Worm (Caenorhabditis elegans) whole organism, L4/young adult: ENCODE results near the gene C56G3.2.

ENCODE experiments used
- W03F9.2 ChIP-seq: fragments of 150-350 bp; optimal IDR thresholded peaks from 2 replicates; lab custom pipeline; 2014; ENCODE audit warnings: missing biosample characterization, missing genetic modification characterization
- dao-5 ChIP-seq: sonication (generic microtip); optimal IDR thresholded peaks from 2 replicates; lab custom pipeline; 2016; ENCODE audit warnings: missing genotype, missing genetic modification characterization, moderate library complexity, missing compliant biosample characterization
- him-1 ChIP-seq: sonication (generic microtip); optimal IDR thresholded peaks from 2 replicates; lab custom pipeline; 2016; ENCODE audit warnings: missing genotype, missing genetic modification reagents, missing genetic modification characterization, missing compliant biosample characterization

C56G3.2 gene

ce11 chrX:7340915-7341559 lies 24.3 kb upstream of the C56G3.2 start, which contains the start of gene C07D8.6:
C07D8.6 (plus strand) TSS chrX:7341509.
- TF ChIP-seq dao-5 (tag; lab: Kevin White, UChicago) (no peak), W03F9.2 (tag; lab: Kevin White, UChicago) (peak; percentile 66)

- no peak for TF ChIP-seq W03F9.2 (tag; lab: Kevin White, UChicago)
- TF ChIP-seq dao-5 (tag; lab: Kevin White, UChicago): no peak
- no peak for TF ChIP-seq him-1
These were observed 22.1 kb upstream of the C56G3.2 start for ce11 chrX:7343218-7343617.

DNA sequence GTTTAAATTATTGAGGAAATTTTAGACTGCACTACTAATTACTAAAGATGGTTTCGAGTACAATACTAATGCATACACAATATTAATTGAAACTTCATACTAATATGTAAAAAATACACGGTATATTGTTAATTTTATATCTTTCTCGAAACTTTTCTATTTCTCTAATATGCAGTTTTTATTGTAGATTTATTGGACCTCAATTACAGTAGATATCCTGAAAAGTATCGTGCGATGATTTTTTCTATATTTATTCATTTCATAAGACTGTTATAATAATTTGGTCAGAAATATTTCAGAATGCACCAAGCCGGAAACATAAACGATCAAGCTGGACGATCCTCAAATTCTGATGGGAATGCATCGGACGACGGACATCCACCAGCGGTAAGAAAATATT lies 21.6 kb upstream of the C56G3.2 start, which contains the start of gene C07D8.5:
Gene C07D8.5 (plus strand): TSS at position 301 of the 400 bp plus-strand sequence.
- TF ChIP-seq him-1 (no peak), dao-5 (tag; lab: Kevin White, UChicago) (no peak), W03F9.2 (tag; lab: Kevin White, UChicago) (no peak)

- TF ChIP-seq dao-5 (tag; lab: Kevin White, UChicago) (no peak), him-1 (no peak), W03F9.2 (tag; lab: Kevin White, UChicago) (no peak)
These were observed 4.4 kb downstream of the C56G3.2 start for ce11 chrX:7369770-7370169.

- TF ChIP-seq W03F9.2 (tag; lab: Kevin White, UChicago): no peak
- TF ChIP-seq dao-5 (tag; lab: Kevin White, UChicago): no peak
- no peak for TF ChIP-seq him-1
These were observed 6.6 kb downstream of the C56G3.2 start for ce11 chrX:7371945-7372344.

DNA sequence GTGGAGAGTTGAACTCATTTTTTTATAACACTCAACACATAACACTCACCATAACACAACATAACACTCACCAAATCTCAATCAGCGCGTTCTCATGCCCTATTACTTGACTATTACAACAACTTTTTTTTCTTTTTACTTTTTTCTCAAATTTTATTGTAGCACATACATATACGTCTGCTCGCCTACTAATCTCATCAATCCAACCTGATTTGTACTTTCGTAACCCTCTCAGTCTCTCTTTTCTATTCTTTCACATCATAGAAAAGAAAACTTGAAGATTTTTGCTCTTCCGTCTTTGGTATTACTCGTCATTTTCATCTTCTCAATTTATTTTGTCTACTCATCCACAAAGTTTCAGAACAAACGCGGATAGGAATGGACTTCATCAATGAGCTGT lies 11.6 kb downstream of the C56G3.2 start, which contains the start of gene npr-8:
Gene npr-8 (plus strand): TSS at position 362 of the 400 bp plus-strand sequence.
- TF ChIP-seq dao-5 (tag; lab: Kevin White, UChicago): no peak
- no peak for TF ChIP-seq W03F9.2 (tag; lab: Kevin White, UChicago)
- TF ChIP-seq him-1: no peak

ce11 chrX:7378608-7379007 lies 13.2 kb downstream of the C56G3.2 start:
- TF ChIP-seq W03F9.2 (tag; lab: Kevin White, UChicago) (no peak), him-1 (no peak), dao-5 (tag; lab: Kevin White, UChicago) (no peak)

- no peak for TF ChIP-seq dao-5 (tag; lab: Kevin White, UChicago)
- TF ChIP-seq him-1: no peak
- no peak for TF ChIP-seq W03F9.2 (tag; lab: Kevin White, UChicago)
These were observed 24.9 kb downstream of the C56G3.2 start, which contains the start of gene C10A4.6 for ce11 chrX:7390270-7390669. C10A4.6 (plus strand) TSS chrX:7390570.

DNA sequence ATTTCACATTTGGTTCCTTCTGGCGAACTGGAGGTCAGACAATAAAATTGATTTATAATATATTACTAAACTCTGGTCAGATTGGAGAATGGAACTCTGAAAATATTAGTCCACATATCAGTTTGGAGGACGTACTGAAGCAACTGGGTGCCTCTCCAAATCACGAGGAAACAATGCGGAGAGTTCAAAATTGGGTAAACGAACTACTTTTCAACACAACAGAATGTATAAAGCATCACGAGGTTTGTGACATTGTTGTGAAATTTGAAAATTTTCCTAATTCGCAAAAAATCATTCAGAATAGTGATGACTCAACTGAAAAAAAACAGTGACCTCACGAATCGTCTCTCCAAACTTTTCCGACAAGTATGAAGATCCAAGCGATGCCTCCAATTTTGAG lies 27.8 kb downstream of the C56G3.2 start, which contains the start of gene gad-2:
Gene gad-2 (plus strand): TSS at position 301 of the 400 bp plus-strand sequence.
- TF ChIP-seq dao-5 (tag; lab: Kevin White, UChicago) (no peak), W03F9.2 (tag; lab: Kevin White, UChicago) (no peak), him-1 (no peak)

- TF ChIP-seq dao-5 (tag; lab: Kevin White, UChicago): no peak
- no peak for TF ChIP-seq him-1
- no peak for TF ChIP-seq W03F9.2 (tag; lab: Kevin White, UChicago)
These were observed 32.6 kb downstream of the C56G3.2 start, which contains the start of gene C10A4.13 for ce11 chrX:7397935-7398334. C10A4.13 (minus strand) TSS chrX:7398035.

ce11 chrX:7398584-7398983 lies 33.2 kb downstream of the C56G3.2 start, which contains the start of gene C10A4.10:
C10A4.10 (plus strand) TSS chrX:7398884.
- no peak for TF ChIP-seq W03F9.2 (tag; lab: Kevin White, UChicago)
- TF ChIP-seq dao-5 (tag; lab: Kevin White, UChicago): no peak
- no peak for TF ChIP-seq him-1

ce11 chrX:7400788-7401187 lies 35.4 kb downstream of the C56G3.2 start, which contains the start of gene C10A4.4:
C10A4.4 (plus strand) TSS chrX:7401088.
- no peak for TF ChIP-seq him-1
- TF ChIP-seq dao-5 (tag; lab: Kevin White, UChicago): no peak
- TF ChIP-seq W03F9.2 (tag; lab: Kevin White, UChicago): no peak

DNA sequence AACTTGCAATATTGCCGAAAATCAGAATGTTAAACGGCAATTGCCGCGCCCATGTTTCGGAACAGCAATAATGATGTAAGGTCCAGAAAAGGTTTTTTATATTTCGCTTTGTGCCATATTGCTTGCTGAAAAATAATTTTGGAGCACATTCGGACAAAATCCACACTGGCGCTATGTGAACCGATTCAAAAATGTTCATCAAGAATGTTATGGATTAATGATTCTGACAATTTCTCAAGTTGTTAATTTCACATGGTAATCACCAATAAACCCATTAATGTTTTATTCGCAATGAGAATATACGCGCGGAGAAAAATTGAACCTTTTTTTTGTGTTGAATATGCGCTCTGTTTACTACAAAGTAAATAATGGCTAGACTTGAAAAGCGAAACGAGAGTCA lies 39.2 kb downstream of the C56G3.2 start:
- no peak for TF ChIP-seq dao-5 (tag; lab: Kevin White, UChicago)
- TF ChIP-seq him-1: no peak
- TF ChIP-seq W03F9.2 (tag; lab: Kevin White, UChicago): no peak

ce11 chrX:7405393-7405792 lies 40.0 kb downstream of the C56G3.2 start, which contains the start of gene C10A4.3:
C10A4.3 (plus strand) TSS chrX:7405693.
- TF ChIP-seq dao-5 (tag; lab: Kevin White, UChicago): no peak
- no peak for TF ChIP-seq W03F9.2 (tag; lab: Kevin White, UChicago)
- TF ChIP-seq him-1: no peak
